Fruit fly (Drosophila melanogaster) whole organism, embryonic: ENCODE measurements around the gene CG31223.

Source experiments
- ATbp ChIP-seq: fragments of 200-800 bp; sonication (Bioruptor generic); optimal IDR thresholded peaks from 2 replicates; lab custom pipeline; 2017; ENCODE audit warnings: missing biosample characterization, mild to moderate bottlenecking, missing genetic modification characterization, missing genetic modification reagents
- Antp ChIP-seq: fragments of 200-800 bp; sonication (Bioruptor generic); optimal IDR thresholded peaks from 3 replicates; lab custom pipeline; 2016; ENCODE audit warnings: missing biosample characterization, missing genetic modification characterization
- Bdp1 ChIP-seq: fragments of 200-800 bp; sonication (Bioruptor generic); optimal IDR thresholded peaks from 3 replicates; lab custom pipeline; 2016; ENCODE audit warnings: missing biosample characterization, missing genetic modification characterization
- CG10654 ChIP-seq: fragments of 200-800 bp; sonication (Bioruptor generic); optimal IDR thresholded peaks from 2 replicates; lab custom pipeline; 2016; ENCODE audit warnings: missing biosample characterization, missing genetic modification characterization
- CG11696 ChIP-seq: fragments of 200-800 bp; sonication (Bioruptor generic); IDR thresholded peaks from 2 replicates; pipeline ENCODE4 v1.3.6; 2022; ENCODE audit warnings: missing biosample characterization, missing genetic modification characterization
- CG12071 ChIP-seq: fragments of 200-800 bp; sonication (Bioruptor generic); optimal IDR thresholded peaks from 3 replicates; lab custom pipeline; 2018; ENCODE audit warnings: missing biosample characterization, mild to moderate bottlenecking, missing genetic modification characterization
- CG14050 ChIP-seq: fragments of 200-800 bp; sonication (Bioruptor generic); IDR thresholded peaks from 3 replicates; pipeline ENCODE4 v1.3.6; 2022; ENCODE audit warnings: missing biosample characterization, missing genetic modification characterization
- CG14667 ChIP-seq: fragments of 200-800 bp; sonication (Bioruptor generic); IDR thresholded peaks from 2 replicates; pipeline ENCODE4 v1.3.6; 2022; ENCODE audit warnings: missing biosample characterization, missing genetic modification characterization
- CG1647 ChIP-seq: fragments of 200-800 bp; sonication (Bioruptor generic); optimal IDR thresholded peaks from 3 replicates; lab custom pipeline; 2016; ENCODE audit warnings: missing biosample characterization, missing genetic modification characterization
- CG17568 ChIP-seq: fragments of 200-800 bp; sonication (Bioruptor generic); optimal IDR thresholded peaks from 2 replicates; lab custom pipeline; 2018; ENCODE audit warnings: missing biosample characterization, mild to moderate bottlenecking, missing genetic modification characterization, moderate library complexity
- CG30431 ChIP-seq: fragments of 200-800 bp; sonication (Bioruptor generic); optimal IDR thresholded peaks from 2 replicates; lab custom pipeline; 2017; ENCODE audit warnings: missing biosample characterization, missing genetic modification characterization
- CG33213 ChIP-seq: fragments of 200-800 bp; sonication (Bioruptor generic); optimal IDR thresholded peaks from 3 replicates; lab custom pipeline; 2016; ENCODE audit warnings: missing biosample characterization, missing genetic modification characterization
- CG33557 ChIP-seq: fragments of 200-800 bp; sonication (Bioruptor generic); optimal IDR thresholded peaks from 2 replicates; lab custom pipeline; 2019; ENCODE audit warnings: missing biosample characterization, mild to moderate bottlenecking, missing genetic modification characterization, moderate library complexity
- CG34376 ChIP-seq: fragments of 200-800 bp; sonication (Bioruptor generic); optimal IDR thresholded peaks from 2 replicates; lab custom pipeline; 2018; ENCODE audit warnings: missing biosample characterization, mild to moderate bottlenecking, missing genetic modification characterization
- CG3847 ChIP-seq: fragments of 200-800 bp; sonication (Bioruptor generic); IDR thresholded peaks from 2 replicates; pipeline ENCODE4 v1.3.6; 2022; ENCODE audit warnings: missing biosample characterization, missing genetic modification characterization
- CG4820 ChIP-seq: fragments of 200-800 bp; sonication (Bioruptor generic); optimal IDR thresholded peaks from 3 replicates; lab custom pipeline; 2016; ENCODE audit warnings: missing biosample characterization, missing genetic modification characterization
- CG6175 ChIP-seq: fragments of 200-800 bp; sonication (Bioruptor generic); IDR thresholded peaks from 3 replicates; pipeline ENCODE4 v1.3.6; 2022; ENCODE audit warnings: missing biosample characterization, missing genetic modification characterization
- CG7745 ChIP-seq: fragments of 200-800 bp; sonication (Bioruptor generic); optimal IDR thresholded peaks from 2 replicates; lab custom pipeline; 2018; ENCODE audit warnings: missing biosample characterization, mild to moderate bottlenecking, missing genetic modification characterization, moderate library complexity
- CG7839 ChIP-seq: fragments of 200-800 bp; sonication (Bioruptor generic); optimal IDR thresholded peaks from 3 replicates; lab custom pipeline; 2018; ENCODE audit warnings: missing biosample characterization, mild to moderate bottlenecking, missing genetic modification characterization, moderate library complexity
- CG7963 ChIP-seq: fragments of 200-800 bp; sonication (Bioruptor generic); IDR thresholded peaks from 3 replicates; pipeline ENCODE4 v1.3.6; 2022; ENCODE audit warnings: missing biosample characterization, missing genetic modification characterization; ENCODE audit not compliant: partially characterized antibody
- CG8359 ChIP-seq: fragments of 200-800 bp; sonication (Bioruptor generic); optimal IDR thresholded peaks from 2 replicates; lab custom pipeline; 2017; ENCODE audit warnings: missing biosample characterization, mild to moderate bottlenecking, missing genetic modification characterization, borderline replicate concordance
- CG8924 ChIP-seq: fragments of 200-800 bp; optimal IDR thresholded peaks from 3 replicates; lab custom pipeline; 2019; ENCODE audit warnings: missing biosample characterization, mild to moderate bottlenecking, missing genetic modification characterization, moderate library complexity
- CG9437 ChIP-seq: fragments of 200-800 bp; sonication (Bioruptor generic); optimal IDR thresholded peaks from 2 replicates; lab custom pipeline; 2018; ENCODE audit warnings: missing biosample characterization, mild to moderate bottlenecking, missing genetic modification characterization
- CHES-1-like ChIP-seq: fragments of 200-800 bp; sonication (Bioruptor generic); optimal IDR thresholded peaks from 2 replicates; lab custom pipeline; 2016; ENCODE audit warnings: missing biosample characterization, missing genetic modification characterization
- Dll ChIP-seq: fragments of 200-800 bp; sonication (Bioruptor generic); IDR thresholded peaks from 4 replicates; pipeline ENCODE4 v1.3.6; 2022; ENCODE audit warnings: missing biosample characterization, missing genetic modification characterization; ENCODE audit not compliant: partially characterized antibody
- E2f2 ChIP-seq: fragments of 200-800 bp; sonication (Bioruptor generic); IDR thresholded peaks from 2 replicates; pipeline ENCODE4 v1.3.6; 2022; ENCODE audit warnings: missing biosample characterization, missing genetic modification characterization
- Fer2 ChIP-seq: fragments of 200-800 bp; sonication (Bioruptor generic); optimal IDR thresholded peaks from 2 replicates; lab custom pipeline; 2018; ENCODE audit warnings: missing biosample characterization, mild to moderate bottlenecking, missing genetic modification characterization, moderate library complexity
- HmgD ChIP-seq: fragments of 200-800 bp; sonication (Bioruptor generic); optimal IDR thresholded peaks from 3 replicates; lab custom pipeline; 2016; ENCODE audit warnings: missing biosample characterization, missing genetic modification characterization
- Hr78 ChIP-seq, 2 experiments: fragments of 200-800 bp in 1 of 2; fragments of >200 bp in 1 of 2; sonication (Bioruptor generic) in 1 of 2; optimal IDR thresholded peaks; 2 replicates each; lab custom pipeline; 2017 to 2019; ENCODE audit warnings: missing biosample characterization in 2 of 2, missing genetic modification characterization in 2 of 2, mild to moderate bottlenecking in 1 of 2, moderate library complexity in 1 of 2
- Hsf ChIP-seq: fragments of 200-800 bp; sonication (Bioruptor generic); optimal IDR thresholded peaks from 3 replicates; lab custom pipeline; 2016; ENCODE audit warnings: missing biosample characterization, missing genetic modification characterization
- Med ChIP-seq: fragments of 200-800 bp; sonication (Bioruptor generic); peaks from one replicate; lab custom pipeline; 2016; ENCODE audit warnings: missing biosample characterization, missing genetic modification characterization, mild to moderate bottlenecking, inconsistent platforms, moderate library complexity
- Mrtf ChIP-seq: fragments of 200-800 bp; sonication (Bioruptor generic); IDR thresholded peaks from 3 replicates; pipeline ENCODE4 v1.3.6; 2022; ENCODE audit warnings: missing biosample characterization, missing genetic modification characterization
- ash1 ChIP-seq: fragments of 200-800 bp; sonication (Bioruptor generic); optimal IDR thresholded peaks from 2 replicates; lab custom pipeline; 2018; ENCODE audit warnings: missing biosample characterization, mild to moderate bottlenecking, missing genetic modification characterization
- bab2 ChIP-seq: fragments of 200-800 bp; sonication (Bioruptor generic); optimal IDR thresholded peaks from 2 replicates; lab custom pipeline; 2016; ENCODE audit warnings: missing biosample characterization, missing genetic modification characterization
- bowl ChIP-seq: fragments of 200-800 bp; sonication (Bioruptor generic); IDR thresholded peaks from 2 replicates; pipeline ENCODE4 v1.3.6; 2022; ENCODE audit warnings: missing biosample characterization, missing genetic modification characterization
- btn ChIP-seq: fragments of 200-800 bp; sonication (Bioruptor generic); optimal IDR thresholded peaks from 2 replicates; lab custom pipeline; 2016; ENCODE audit warnings: missing biosample characterization, missing genetic modification characterization
- cad ChIP-seq: fragments of >200 bp; optimal IDR thresholded peaks from 2 replicates; lab custom pipeline; 2017; ENCODE audit warnings: missing biosample characterization, missing genetic modification characterization
- caup ChIP-seq: fragments of 200-800 bp; sonication (Bioruptor generic); optimal IDR thresholded peaks from 3 replicates; lab custom pipeline; 2017; ENCODE audit warnings: missing biosample characterization, mild to moderate bottlenecking, missing genetic modification characterization, moderate library complexity; ENCODE audit not compliant: severe bottlenecking
- chinmo ChIP-seq: fragments of 200-800 bp; sonication (Bioruptor generic); IDR thresholded peaks from 4 replicates; pipeline ENCODE4 v1.3.6; 2022; ENCODE audit warnings: missing biosample characterization, missing genetic modification characterization; ENCODE audit not compliant: partially characterized antibody
- emc ChIP-seq: fragments of 200-800 bp; sonication (Bioruptor generic); optimal IDR thresholded peaks from 2 replicates; lab custom pipeline; 2016; ENCODE audit warnings: missing biosample characterization, missing genetic modification characterization
- fd3F ChIP-seq: fragments of 200-800 bp; sonication (Bioruptor generic); optimal IDR thresholded peaks from 2 replicates; lab custom pipeline; 2018; ENCODE audit warnings: missing biosample characterization, mild to moderate bottlenecking, missing genetic modification characterization, moderate library complexity
- gcm2 ChIP-seq: fragments of 200-800 bp; sonication (Bioruptor generic); optimal IDR thresholded peaks from 2 replicates; lab custom pipeline; 2016; ENCODE audit warnings: missing biosample characterization, missing genetic modification characterization
- jing ChIP-seq: fragments of 200-800 bp; sonication (Bioruptor generic); optimal IDR thresholded peaks from 2 replicates; lab custom pipeline; 2018; ENCODE audit warnings: missing biosample characterization, mild to moderate bottlenecking, missing genetic modification characterization
- mld ChIP-seq: fragments of 200-800 bp; sonication (Bioruptor generic); IDR thresholded peaks from 3 replicates; pipeline ENCODE4 v1.3.6; 2022; ENCODE audit warnings: missing biosample characterization, missing genetic modification characterization; ENCODE audit not compliant: partially characterized antibody
- onecut ChIP-seq: fragments of 200-800 bp; sonication (Bioruptor generic); IDR thresholded peaks from 2 replicates; pipeline ENCODE4 v1.3.6; 2022; ENCODE audit warnings: missing biosample characterization, missing genetic modification characterization
- p53 ChIP-seq: fragments of 200-800 bp; sonication (Bioruptor generic); optimal IDR thresholded peaks from 2 replicates; lab custom pipeline; 2016; ENCODE audit warnings: missing biosample characterization, missing genetic modification characterization
- sim ChIP-seq: fragments of 200-800 bp; sonication (Bioruptor generic); IDR thresholded peaks from 2 replicates; pipeline ENCODE4 v1.3.6; 2022; ENCODE audit warnings: missing biosample characterization, missing genetic modification characterization
- toy ChIP-seq: fragments of 200-800 bp; sonication (Bioruptor generic); IDR thresholded peaks from 2 replicates; pipeline ENCODE4 v1.3.6; 2022; ENCODE audit warnings: missing biosample characterization, missing genetic modification characterization
- twi ChIP-seq: fragments of 200-800 bp; optimal IDR thresholded peaks from 2 replicates; lab custom pipeline; 2019; ENCODE audit warnings: missing biosample characterization, mild to moderate bottlenecking, missing genetic modification characterization, moderate library complexity
- tx ChIP-seq: fragments of 200-800 bp; sonication (Bioruptor generic); optimal IDR thresholded peaks from 2 replicates; lab custom pipeline; 2016; ENCODE audit warnings: missing biosample characterization, missing genetic modification characterization

The CG31223 gene

dm6 chr3R:20830153-20830695 lies 703 bp upstream of the CG31223 start, which contains the start of gene Adss (continued):
- 0 out of 2 replicates have a peak, but pooled peaks have one; percentile 14 for TF ChIP-seq sim (GFP tag; lab: Robert Waterston, UW)
- peak; percentile 72 for TF ChIP-seq CG34376 (GFP tag; lab: Kevin White, UChicago)
- no peak for TF ChIP-seq p53
- 0 out of 3 replicates have a peak, but pooled peaks have one; percentile 30 for TF ChIP-seq CG7963 (GFP tag; lab: Robert Waterston, UW)
- no peak for TF ChIP-seq ATbp (GFP tag; lab: Kevin White, UChicago)
- no peak for TF ChIP-seq CG14667 (GFP tag; lab: Robert Waterston, UW)
- peak; percentile 18 for TF ChIP-seq Bdp1 (GFP tag; lab: Kevin White, UChicago)
- no peak for TF ChIP-seq CG6175 (GFP tag; lab: Robert Waterston, UW)
- no peak; the same call in 2 of the 3 replicates for TF ChIP-seq Mrtf (GFP tag; lab: Robert Waterston, UW)
- no peak for TF ChIP-seq bab2 (GFP tag; lab: Kevin White, UChicago)
- no peak for TF ChIP-seq CG7839 (tag; lab: Kevin White, UChicago)
- peak; percentile 74 for TF ChIP-seq HmgD (GFP tag; lab: Kevin White, UChicago)
- peak; percentile 3 for TF ChIP-seq CG8359
- TF ChIP-seq CG8924 (tag; lab: Kevin White, UChicago), result no peak
- no peak for TF ChIP-seq CG30431 (GFP tag; lab: Kevin White, UChicago)
- peak; percentile 32 for TF ChIP-seq CG1647 (GFP tag; lab: Kevin White, UChicago)
- peak; percentile 44 for TF ChIP-seq ash1 (GFP tag; lab: Kevin White, UChicago)
- TF ChIP-seq CG17568 (GFP tag; lab: Kevin White, UChicago), result no peak
- TF ChIP-seq gcm2 (GFP tag; lab: Kevin White, UChicago), result no peak
- TF ChIP-seq CG33557 (GFP tag; lab: Kevin White, UChicago), result no peak
- TF ChIP-seq Antp (GFP tag; lab: Kevin White, UChicago), result peak; percentile 36
- no peak for TF ChIP-seq CG11696 (GFP tag; lab: Robert Waterston, UW)
- peak; percentile 6; the same call in 2 of the 4 replicates for TF ChIP-seq chinmo (GFP tag; lab: Robert Waterston, UW)
- no peak for TF ChIP-seq Fer2 (tag; lab: Kevin White, UChicago)
- peak; percentile 46 for TF ChIP-seq caup (GFP tag; lab: Kevin White, UChicago)
- no peak for TF ChIP-seq Hr78 (GFP tag; optimal IDR thresholded peaks at IDR 0.05; lab: Kevin White, UChicago)
- TF ChIP-seq Hsf, result no peak
- TF ChIP-seq E2f2 (GFP tag; lab: Robert Waterston, UW), result no peak; the same call in 1 of the 2 replicates
- no peak for TF ChIP-seq toy
- TF ChIP-seq twi, result no peak
- no peak for TF ChIP-seq Dll (GFP tag; lab: Robert Waterston, UW)
- TF ChIP-seq tx (GFP tag; lab: Kevin White, UChicago), result no peak
- TF ChIP-seq CG10654 (GFP tag; lab: Kevin White, UChicago), result no peak
- no peak for TF ChIP-seq cad (GFP tag; lab: Kevin White, UChicago)
- TF ChIP-seq mld (GFP tag; lab: Robert Waterston, UW), result no peak
- TF ChIP-seq CG33213, result peak; percentile 41
- TF ChIP-seq CG4820 (GFP tag; lab: Kevin White, UChicago), result no peak
- TF ChIP-seq btn (GFP tag; lab: Kevin White, UChicago), result no peak
- TF ChIP-seq fd3F, result no peak
- peak; percentile 36; the same call in 1 of the 2 replicates for TF ChIP-seq CG3847
- peak; percentile 39 for TF ChIP-seq CHES-1-like
- TF ChIP-seq CG14050, result no peak
- no peak for TF ChIP-seq CG9437
- peak; percentile 35; the same call in 1 of the 2 replicates for TF ChIP-seq onecut (GFP tag; lab: Robert Waterston, UW)
- peak; percentile 54; the same call in 1 of the 2 replicates for TF ChIP-seq bowl (GFP tag; lab: Robert Waterston, UW)
- peak; percentile 43 for TF ChIP-seq CG12071 (GFP tag; lab: Kevin White, UChicago)
- TF ChIP-seq Med (GFP tag; lab: Kevin White, UChicago), result peak; percentile 95
- TF ChIP-seq emc, result peak; percentile 2
- TF ChIP-seq jing, result no peak
- no peak for TF ChIP-seq CG7745 (tag; lab: Kevin White, UChicago)
